Fruit fly (Drosophila melanogaster): Measurements from ENCODE around the gene GMF.

GMF gene

DNA sequence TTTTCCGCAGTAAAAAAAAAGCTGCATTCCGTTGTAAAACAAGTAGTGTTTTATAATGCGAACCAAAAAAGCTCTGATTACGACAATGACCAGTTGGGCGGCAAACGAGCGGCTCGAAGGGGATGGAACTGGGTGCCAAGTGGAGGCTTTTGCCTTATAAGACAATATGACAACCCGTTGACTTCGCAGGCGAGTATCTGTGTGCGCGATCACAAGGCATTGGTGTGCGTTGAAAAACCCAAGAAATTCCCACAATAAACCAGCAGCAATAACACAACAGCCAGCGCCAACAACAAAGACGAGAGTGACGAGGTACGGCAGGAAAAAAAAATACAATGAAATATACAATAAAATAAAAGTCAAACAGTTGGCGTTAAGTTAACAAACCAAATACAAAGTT is 12.3 kb upstream of the GMF start (continued):
- TF ChIP-seq Gug (GFP tag; IDR thresholded peaks at IDR 0.05) = no peak
- TF ChIP-seq CG11762 (GFP tag; optimal IDR thresholded peaks at IDR 0.05; ENCODE audit: insufficient read depth) = no peak
- TF ChIP-seq vri (GFP tag; optimal IDR thresholded peaks at IDR 0.05) = peak; percentile 94
- no peak for TF ChIP-seq Met (GFP tag; optimal IDR thresholded peaks at IDR 0.05)
- peak; percentile 28; the same call in 2 of the 3 replicates for TF ChIP-seq CG8119 (GFP tag; IDR thresholded peaks at IDR 0.05)
- TF ChIP-seq Blimp-1 (GFP tag; optimal IDR thresholded peaks at IDR 0.05) = no peak
- peak; percentile 62 for TF ChIP-seq fkh (GFP tag; optimal IDR thresholded peaks at IDR 0.05)
- TF ChIP-seq Lpt (GFP tag; optimal IDR thresholded peaks at IDR 0.05) = no peak
- TF ChIP-seq Ets96B (tag; optimal IDR thresholded peaks at IDR 0.05) = peak; percentile 31
- no peak for TF ChIP-seq Sox102F (GFP tag; optimal IDR thresholded peaks at IDR 0.05)
- TF ChIP-seq CG11902 (GFP tag; optimal IDR thresholded peaks at IDR 0.05) = no peak
- TF ChIP-seq CG32006 (GFP tag; optimal IDR thresholded peaks at IDR 0.05) = no peak
- TF ChIP-seq Eip78C (GFP tag) = peak; percentile 60
- no peak for TF ChIP-seq achi (GFP tag; optimal IDR thresholded peaks at IDR 0.05)
- TF ChIP-seq dac (GFP tag; optimal IDR thresholded peaks at IDR 0.05) = no peak
- TF ChIP-seq net (GFP tag; optimal IDR thresholded peaks at IDR 0.05) = no peak
- no peak for TF ChIP-seq topi (GFP tag; optimal IDR thresholded peaks at IDR 0.05)
- no peak for TF ChIP-seq Hr39 (GFP tag; optimal IDR thresholded peaks at IDR 0.05)
- peak; percentile 65 for TF ChIP-seq CG6808 (GFP tag; optimal IDR thresholded peaks at IDR 0.05)

DNA sequence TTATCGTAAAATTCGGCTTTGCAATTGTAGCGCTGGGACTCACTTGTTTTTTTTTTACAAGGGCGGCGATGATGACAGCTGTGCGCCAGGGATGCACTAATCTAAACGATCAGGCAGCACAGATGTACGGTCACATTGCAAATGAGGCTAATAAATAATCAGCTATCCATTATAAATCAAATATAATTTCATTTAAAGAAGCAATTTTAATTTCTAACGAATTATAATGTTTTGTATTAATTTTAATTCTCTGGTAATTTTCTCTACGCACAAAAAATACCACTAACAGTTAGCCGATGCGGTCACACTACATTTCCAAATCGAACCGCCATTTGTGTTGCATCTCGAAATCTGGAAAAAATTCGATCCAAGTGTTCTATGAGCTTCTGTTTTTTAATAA is 7.9 kb upstream of the GMF start, which contains the start of the genes cni and fzy:
Gene cni, minus strand, starts transcription at position 79 of the 400 bp plus-strand sequence.
Gene fzy, plus strand, starts transcription at position 309 of the 400 bp plus-strand sequence.
- TF ChIP-seq Eip93F (GFP tag; optimal IDR thresholded peaks at IDR 0.05) (peak; percentile 59), eg (GFP tag; IDR thresholded peaks at IDR 0.05) (no peak), Ets21C (GFP tag; optimal IDR thresholded peaks at IDR 0.05) (no peak), CG4318 (GFP tag; optimal IDR thresholded peaks at IDR 0.05) (no peak), lz (GFP tag; optimal IDR thresholded peaks at IDR 0.05) (peak; percentile 26), achi (GFP tag; optimal IDR thresholded peaks at IDR 0.05) (peak; percentile 74), fd59A (GFP tag; optimal IDR thresholded peaks at IDR 0.05) (no peak), Sox14 (GFP tag; optimal IDR thresholded peaks at IDR 0.05) (peak; percentile 42), pdm3 (GFP tag; optimal IDR thresholded peaks at IDR 0.05) (no peak), svp (GFP tag) (no peak), CG3032 (tag; optimal IDR thresholded peaks at IDR 0.05) (peak; percentile 23), cyc (GFP tag; optimal IDR thresholded peaks at IDR 0.05) (peak; percentile 42), Hr38 (GFP tag; optimal IDR thresholded peaks at IDR 0.05) (no peak), CG31627 (GFP tag; optimal IDR thresholded peaks at IDR 0.05) (peak; percentile 23), esn (GFP tag; optimal IDR thresholded peaks at IDR 0.05) (peak; percentile 30)

DNA sequence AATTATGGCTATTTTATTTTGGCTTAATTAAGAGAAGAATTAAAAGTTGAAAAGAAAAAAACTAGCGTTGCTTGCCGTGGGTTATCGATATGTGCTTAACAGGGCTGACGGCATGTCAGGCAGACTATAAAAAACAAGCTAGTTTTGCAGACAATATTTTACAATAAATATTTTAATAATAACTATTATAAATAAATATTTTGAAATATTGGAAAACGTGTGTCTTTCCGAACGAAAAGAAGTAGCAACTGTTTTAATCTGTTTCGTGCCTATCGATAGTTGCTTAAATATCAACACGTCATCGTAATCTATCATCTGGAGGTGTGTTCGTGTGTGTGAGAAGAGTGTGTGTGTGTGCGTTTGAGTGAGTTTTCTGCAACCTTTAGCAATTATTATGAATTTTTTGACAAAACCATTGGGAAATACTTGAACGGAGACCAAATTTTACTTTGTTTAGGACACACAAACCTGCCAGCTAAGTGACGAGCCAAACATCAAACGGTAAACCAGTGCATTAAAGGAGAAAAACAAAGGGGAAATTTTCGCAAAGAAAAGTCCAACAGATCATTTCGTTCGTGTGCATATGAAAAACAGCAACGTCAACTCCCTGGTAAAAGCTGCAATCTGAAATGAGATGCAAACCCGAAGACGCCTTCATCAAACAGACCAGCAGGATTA is 4.4 kb upstream of the GMF start, which contains the start of the genes CG5861 and Syx5:
Gene CG5861, minus strand, starts transcription at position 273 of the 678 bp plus-strand sequence.
Gene Syx5, plus strand, starts transcription at position 321 of the 678 bp plus-strand sequence.
- no peak for TF ChIP-seq CG11902 (GFP tag; optimal IDR thresholded peaks at IDR 0.05)
- TF ChIP-seq CG4318 (GFP tag; optimal IDR thresholded peaks at IDR 0.05) = no peak
- no peak for TF ChIP-seq pdm3 (GFP tag; optimal IDR thresholded peaks at IDR 0.05)
- 0 out of 2 replicates have a peak, but pooled peaks have one; percentile 30 for TF ChIP-seq CG15336 (GFP tag; IDR thresholded peaks at IDR 0.05)
- TF ChIP-seq Ets96B (tag; optimal IDR thresholded peaks at IDR 0.05) = peak; percentile 40
- TF ChIP-seq Eip93F (GFP tag; optimal IDR thresholded peaks at IDR 0.05) = peak; percentile 69
- TF ChIP-seq Gug (GFP tag; IDR thresholded peaks at IDR 0.05) = 0 out of 2 replicates have a peak, but pooled peaks have one; percentile 21
- TF ChIP-seq Sox14 (GFP tag; optimal IDR thresholded peaks at IDR 0.05) = peak; percentile 35
- no peak for TF ChIP-seq ss (GFP tag; optimal IDR thresholded peaks at IDR 0.05)
- no peak for TF ChIP-seq Lpt (GFP tag; optimal IDR thresholded peaks at IDR 0.05)
- no peak for TF ChIP-seq Eip78C (GFP tag)
- TF ChIP-seq svp (GFP tag) = no peak
- peak; percentile 60 for TF ChIP-seq CG3032 (tag; optimal IDR thresholded peaks at IDR 0.05)
- no peak for TF ChIP-seq cyc (GFP tag; optimal IDR thresholded peaks at IDR 0.05)
- no peak for TF ChIP-seq CG31627 (GFP tag; optimal IDR thresholded peaks at IDR 0.05)
- TF ChIP-seq CG11294 (GFP tag; IDR thresholded peaks at IDR 0.05) = no peak
- no peak for TF ChIP-seq CG11762 (GFP tag; optimal IDR thresholded peaks at IDR 0.05; ENCODE audit: insufficient read depth)
- no peak; the same call in 2 of the 3 replicates for TF ChIP-seq CG6163 (GFP tag; IDR thresholded peaks at IDR 0.05)
- no peak for TF ChIP-seq Hr4 (GFP tag; optimal IDR thresholded peaks at IDR 0.05)
- TF ChIP-seq spab (GFP tag; optimal IDR thresholded peaks at IDR 0.05) = no peak
- peak; percentile 62 for TF ChIP-seq CG10631 (GFP tag; optimal IDR thresholded peaks at IDR 0.05)
- peak; percentile 37 for TF ChIP-seq esn (GFP tag; optimal IDR thresholded peaks at IDR 0.05)
- no peak for TF ChIP-seq vri (GFP tag; optimal IDR thresholded peaks at IDR 0.05)
- TF ChIP-seq fkh (GFP tag; optimal IDR thresholded peaks at IDR 0.05) = peak; percentile 67
- no peak for TF ChIP-seq CG8319 (GFP tag; optimal IDR thresholded peaks at IDR 0.05)
- no peak for TF ChIP-seq fd85E (GFP tag; optimal IDR thresholded peaks at IDR 0.05)
- no peak for TF ChIP-seq CG6808 (GFP tag; optimal IDR thresholded peaks at IDR 0.05)
- no peak for TF ChIP-seq eg (GFP tag; IDR thresholded peaks at IDR 0.05)
- TF ChIP-seq CG6854 (GFP tag; optimal IDR thresholded peaks at IDR 0.05) = no peak
- no peak for TF ChIP-seq dsx (GFP tag; optimal IDR thresholded peaks at IDR 0.05; ENCODE audit: poor library complexity, severe bottlenecking)

Data from whole organism, prepupa.